Worm (Caenorhabditis elegans) whole organism, L4 larva: Measurements from ENCODE around the gene srz-6.

Experiments used
- ZK546.5 ChIP-seq, 2 experiments: sonication (generic microtip); optimal IDR thresholded peaks; 2 replicates each; lab custom pipeline; 2017; ENCODE audit warnings: missing biosample characterization in 2 of 2, missing genetic modification characterization in 2 of 2
- ces-1 ChIP-seq: fragments of 150-350 bp; sonication (generic microtip); optimal IDR thresholded peaks from 4 replicates; lab custom pipeline; 2014; ENCODE audit warnings: missing biosample characterization, missing genetic modification reagents, missing genetic modification characterization
- nhr-11 ChIP-seq: fragments of 150-350 bp; optimal IDR thresholded peaks from 2 replicates; lab custom pipeline; 2014; ENCODE audit warnings: missing biosample characterization, missing genetic modification characterization
- nhr-25 ChIP-seq: sonication (generic microtip); optimal IDR thresholded peaks from 2 replicates; lab custom pipeline; 2017; ENCODE audit warnings: missing genetic modification characterization, mild to moderate bottlenecking, missing compliant biosample characterization, antibody characterized with exemption, moderate library complexity, borderline replicate concordance; ENCODE audit not compliant: insufficient read depth
- nhr-28 ChIP-seq: fragments of 150-350 bp; optimal IDR thresholded peaks from 2 replicates; lab custom pipeline; 2014; ENCODE audit warnings: missing biosample characterization, missing genetic modification characterization
- pha-4 ChIP-seq, 2 experiments: fragments of 150-350 bp in 1 of 2; fragments of 200-800 bp in 1 of 2; sonication (Bioruptor generic) in 1 of 2; IDR thresholded peaks in 1 of 2; optimal IDR thresholded peaks in 1 of 2; 2 replicates each; pipeline versions ENCODE4 v1.3.6 to Lab custom; 2014 to 2022; ENCODE audit warnings: missing genetic modification characterization in 2 of 2, missing genetic modification reagents in 2 of 2, missing biosample characterization in 1 of 2, missing compliant biosample characterization in 1 of 2
- spr-1 ChIP-seq: sonication (generic microtip); optimal IDR thresholded peaks from 2 replicates; lab custom pipeline; 2016; ENCODE audit warnings: mild to moderate bottlenecking, missing genetic modification characterization, missing compliant biosample characterization
- unc-130 ChIP-seq: sonication (generic microtip); optimal IDR thresholded peaks from 2 replicates; lab custom pipeline; 2016; ENCODE audit warnings: missing genetic modification reagents, missing genetic modification characterization, missing compliant biosample characterization

DNA sequence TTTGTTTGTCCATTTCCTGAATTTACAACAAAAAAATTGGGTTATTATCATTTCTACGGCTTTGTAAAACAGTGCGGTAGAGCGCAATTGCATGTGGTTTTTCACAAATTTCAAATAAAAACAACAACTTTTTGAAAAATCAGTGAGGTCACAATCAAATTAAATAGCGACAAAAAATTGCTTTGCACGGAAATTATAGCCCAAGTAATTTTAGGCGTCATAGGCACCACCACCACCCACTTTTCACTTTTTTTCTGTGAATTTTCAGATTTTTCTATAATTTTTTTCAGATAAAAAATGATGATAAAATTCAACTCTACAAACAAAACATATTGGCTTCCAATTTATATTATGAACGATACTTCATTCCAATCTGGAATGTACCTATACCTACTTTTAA, 34.8 kb upstream of the srz-6 start, which contains the start of gene sre-38:
- TF ChIP-seq nhr-25 (tag; lab: Kevin White, UChicago), result no peak
- TF ChIP-seq unc-130 (GFP tag; lab: Kevin White, UChicago), result no peak
- no peak for TF ChIP-seq spr-1 (tag; lab: Kevin White, UChicago)
- no peak for TF ChIP-seq ZK546.5 (tag; optimal IDR thresholded peaks at IDR 0.05; lab: Kevin White, UChicago)
- TF ChIP-seq pha-4 (GFP tag; IDR thresholded peaks at IDR 0.05; lab: Robert Waterston, UW), result no peak
- TF ChIP-seq pha-4 (tag; optimal IDR thresholded peaks at IDR 0.05; lab: Kevin White, UChicago), result no peak
- TF ChIP-seq nhr-11 (tag; lab: Kevin White, UChicago), result no peak
- TF ChIP-seq nhr-28 (tag; lab: Kevin White, UChicago), result no peak
- no peak for TF ChIP-seq ces-1 (GFP tag; lab: Kevin White, UChicago)
